Fruit fly (Drosophila melanogaster): Measurements from ENCODE around the gene CG6793.
A peak's percentile ranks its signal among the peaks of the same experiment; 100 is the strongest.

CG6793 gene

dm6 chr3L:12002321-12003248 is 39.6 kb upstream of the CG6793 start, which contains the start of the genes Pop2 and CG6928 (continued):
- TF ChIP-seq HLH54F (GFP tag; optimal IDR thresholded peaks at IDR 0.05): peak; percentile 91
- no peak for TF ChIP-seq stc (GFP tag; IDR thresholded peaks at IDR 0.05)
- no peak for TF ChIP-seq Drgx (GFP tag; IDR thresholded peaks at IDR 0.05)
- TF ChIP-seq Ets97D (GFP tag; optimal IDR thresholded peaks at IDR 0.05): peak; percentile 92
- peak; percentile 48 for TF ChIP-seq Ravus (GFP tag; IDR thresholded peaks at IDR 0.05)
- TF ChIP-seq Ets65A (GFP tag): peak; percentile 99
- TF ChIP-seq Mad (GFP tag; optimal IDR thresholded peaks at IDR 0.05): peak; percentile 82
- TF ChIP-seq CG1024 (GFP tag; IDR thresholded peaks at IDR 0.05): 0 out of 2 replicates have a peak, but pooled peaks have one; percentile 9
- peak; percentile 60 for TF ChIP-seq eyg (GFP tag; optimal IDR thresholded peaks at IDR 0.05)
- no peak for TF ChIP-seq lov (optimal IDR thresholded peaks at IDR 0.05)
- no peak for TF ChIP-seq lov (GFP tag; IDR thresholded peaks at IDR 0.05)
- peak; percentile 65 for TF ChIP-seq CG18764 (GFP tag; optimal IDR thresholded peaks at IDR 0.05)
- no peak for TF ChIP-seq jigr1 (GFP tag; IDR thresholded peaks at IDR 0.05)
- TF ChIP-seq Deaf1 (tag; optimal IDR thresholded peaks at IDR 0.05): peak; percentile 31
- TF ChIP-seq CG16815 (GFP tag; optimal IDR thresholded peaks at IDR 0.05): peak; percentile 56
- no peak for TF ChIP-seq pan (optimal IDR thresholded peaks at IDR 0.05)
- peak in 1 of 2 experiments; percentile 34 for TF ChIP-seq pan (GFP tag; optimal IDR thresholded peaks at IDR 0.05 in 1 of 2, IDR thresholded peaks at IDR 0.05 in 1 of 2)
- TF ChIP-seq Xbp1 (GFP tag; optimal IDR thresholded peaks at IDR 0.05): peak; percentile 84
- TF ChIP-seq CG9609 (GFP tag; optimal IDR thresholded peaks at IDR 0.05): peak; percentile 83
- no peak for TF ChIP-seq CG2678 (tag; optimal IDR thresholded peaks at IDR 0.05)
- TF ChIP-seq CG15011 (GFP tag; optimal IDR thresholded peaks at IDR 0.05): peak; percentile 31
- TF ChIP-seq Hsf (GFP tag; optimal IDR thresholded peaks at IDR 0.05): peak; percentile 85
- no peak for TF ChIP-seq Kr (GFP tag; optimal IDR thresholded peaks at IDR 0.05)
- peak; percentile 72 for TF ChIP-seq Abd-B (GFP tag; optimal IDR thresholded peaks at IDR 0.05)
- peak; percentile 88 for TF ChIP-seq mam (GFP tag; optimal IDR thresholded peaks at IDR 0.05)
- 0 out of 3 replicates have a peak, but pooled peaks have one; percentile 47 for TF ChIP-seq CG2199 (GFP tag; IDR thresholded peaks at IDR 0.05)
- peak; percentile 10 for TF ChIP-seq CG3995 (GFP tag; optimal IDR thresholded peaks at IDR 0.05)
- TF ChIP-seq NfI (GFP tag; optimal IDR thresholded peaks at IDR 0.05): peak; percentile 61
- TF ChIP-seq Hand (GFP tag; optimal IDR thresholded peaks at IDR 0.05): no peak
- peak; percentile 55 for TF ChIP-seq B-H2 (GFP tag; optimal IDR thresholded peaks at IDR 0.05)
- 0 out of 3 replicates have a peak, but pooled peaks have one; percentile 5 for TF ChIP-seq gce (GFP tag; IDR thresholded peaks at IDR 0.05)
- TF ChIP-seq zfh1 (GFP tag; IDR thresholded peaks at IDR 0.05): peak; percentile 73; the same call in 2 of the 3 replicates
- peak; percentile 52 for TF ChIP-seq CG7556 (GFP tag; optimal IDR thresholded peaks at IDR 0.05)
- peak; percentile 79 for TF ChIP-seq lab (GFP tag; optimal IDR thresholded peaks at IDR 0.05)
- TF ChIP-seq gem (tag; optimal IDR thresholded peaks at IDR 0.05): peak; percentile 70
- peak; percentile 31 for TF ChIP-seq CG7271 (tag; optimal IDR thresholded peaks at IDR 0.05)
- peak; percentile 60 for TF ChIP-seq Side (GFP tag; optimal IDR thresholded peaks at IDR 0.05)
- no peak for TF ChIP-seq sqz (GFP tag; optimal IDR thresholded peaks at IDR 0.05)
- no peak for TF ChIP-seq cad (GFP tag; optimal IDR thresholded peaks at IDR 0.05)
- no peak; the same call in 2 of the 3 replicates for TF ChIP-seq otp (GFP tag; IDR thresholded peaks at IDR 0.05)
- TF ChIP-seq Optix (GFP tag; IDR thresholded peaks at IDR 0.05): peak; percentile 66
- peak; percentile 72 for TF ChIP-seq CG32772 (GFP tag; IDR thresholded peaks at IDR 0.05)
- TF ChIP-seq BtbVII (GFP tag; optimal IDR thresholded peaks at IDR 0.05): no peak
- TF ChIP-seq CG9932 (GFP tag; IDR thresholded peaks at IDR 0.05): peak; percentile 88
- TF ChIP-seq CG10959 (GFP tag; IDR thresholded peaks at IDR 0.05): peak; percentile 51
- no peak for TF ChIP-seq nau (GFP tag; optimal IDR thresholded peaks at IDR 0.05)
- TF ChIP-seq btn (GFP tag; optimal IDR thresholded peaks at IDR 0.05): peak; percentile 44
- no peak; the same call in 1 of the 2 replicates for TF ChIP-seq CG31441 (GFP tag; IDR thresholded peaks at IDR 0.05)
- TF ChIP-seq Atf6 (GFP tag; IDR thresholded peaks at IDR 0.05): peak; percentile 73
- peak; percentile 82 for TF ChIP-seq pnt (GFP tag; optimal IDR thresholded peaks at IDR 0.05)
